Worm (Caenorhabditis elegans): ENCODE measurements around the gene C06G1.1.

The C06G1.1 gene

DNA sequence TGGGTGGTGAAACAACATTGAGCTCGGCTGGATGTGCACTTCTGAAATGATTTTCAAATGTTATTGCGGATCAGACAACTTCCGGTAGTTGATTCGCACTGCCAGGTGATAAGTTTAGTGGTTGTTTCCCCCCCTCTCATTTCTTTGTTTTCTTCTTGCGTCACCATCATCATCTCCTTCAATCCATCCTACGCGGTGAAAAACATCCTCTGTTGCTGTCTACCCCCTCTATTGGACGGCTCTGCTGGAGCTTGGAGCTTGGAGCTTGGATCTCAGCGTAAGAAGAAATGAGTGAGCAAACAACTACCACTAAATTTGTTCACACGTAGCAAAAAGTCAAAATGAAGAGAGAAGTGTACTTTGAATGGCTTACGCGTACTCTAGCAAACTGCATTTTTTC is 8.5 kb downstream of the C06G1.1 start:
- TF ChIP-seq med-1 (GFP tag; optimal IDR thresholded peaks at IDR 0.05; ENCODE audit: insufficient read depth): no peak
- no peak for TF ChIP-seq klf-2 (GFP tag; conservative IDR thresholded peaks at IDR 0.05)
- TF ChIP-seq cog-1 (tag; optimal IDR thresholded peaks at IDR 0.05): no peak
- no peak for TF ChIP-seq ref-1 (GFP tag; conservative IDR thresholded peaks at IDR 0.05)
- TF ChIP-seq flt-1 (GFP tag; IDR thresholded peaks at IDR 0.05): no peak
- no peak for TF ChIP-seq ztf-23 (GFP tag; IDR thresholded peaks at IDR 0.05)
- no peak for TF ChIP-seq ztf-29 (GFP tag; IDR thresholded peaks at IDR 0.05)
- no peak for TF ChIP-seq tab-1 (GFP tag; IDR thresholded peaks at IDR 0.05)
- TF ChIP-seq T22C8.4 (GFP tag; IDR thresholded peaks at IDR 0.05): no peak

DNA sequence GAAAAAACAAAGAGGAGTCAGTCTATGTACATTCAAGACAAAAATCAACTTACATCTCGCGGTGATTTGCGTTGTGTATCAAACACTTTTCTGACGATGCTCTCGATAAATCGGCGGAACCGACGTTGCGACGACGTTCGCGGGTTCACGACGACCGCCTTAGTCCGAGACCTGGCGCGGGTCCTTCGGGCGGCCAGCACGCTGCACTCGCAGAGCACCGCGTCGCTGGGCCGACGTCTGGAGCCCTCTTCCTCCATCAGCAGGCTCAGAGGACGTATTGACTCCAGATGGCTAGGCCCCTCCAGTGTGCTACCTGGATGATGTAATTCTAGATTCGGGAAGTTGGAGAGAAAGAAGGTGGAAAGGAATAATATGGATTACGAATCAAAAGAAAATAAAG is 10.1 kb downstream of the C06G1.1 start:
- no peak for TF ChIP-seq ztf-23 (GFP tag; IDR thresholded peaks at IDR 0.05)
- no peak for TF ChIP-seq ztf-29 (GFP tag; IDR thresholded peaks at IDR 0.05)
- TF ChIP-seq T22C8.4 (GFP tag; IDR thresholded peaks at IDR 0.05): no peak
- no peak for TF ChIP-seq ref-1 (GFP tag; conservative IDR thresholded peaks at IDR 0.05)
- no peak for TF ChIP-seq flt-1 (GFP tag; IDR thresholded peaks at IDR 0.05)
- no peak for TF ChIP-seq med-1 (GFP tag; optimal IDR thresholded peaks at IDR 0.05; ENCODE audit: insufficient read depth)
- no peak for TF ChIP-seq tab-1 (GFP tag; IDR thresholded peaks at IDR 0.05)

DNA sequence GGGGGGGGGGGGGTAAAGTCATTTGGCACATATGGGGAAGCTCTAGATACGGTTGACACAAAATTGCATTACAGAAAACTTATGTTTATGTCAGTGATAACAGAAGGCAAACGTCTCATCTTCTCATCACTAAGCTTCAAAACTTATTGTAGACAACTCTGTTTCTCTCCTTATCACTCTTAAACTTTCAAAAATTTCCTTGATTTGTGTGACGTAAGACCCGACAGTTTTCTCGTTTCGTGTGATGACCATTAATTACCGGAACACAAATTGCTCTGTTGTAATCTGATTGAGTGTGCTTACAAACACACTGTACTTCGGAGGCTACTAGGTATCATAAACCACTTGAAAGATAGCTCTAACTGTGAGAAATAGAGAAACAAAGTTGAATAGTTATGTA is 11.7 kb downstream of the C06G1.1 start:
- TF ChIP-seq T22C8.4 (GFP tag; IDR thresholded peaks at IDR 0.05) (no peak), med-1 (GFP tag; optimal IDR thresholded peaks at IDR 0.05; ENCODE audit: insufficient read depth) (no peak), flt-1 (GFP tag; IDR thresholded peaks at IDR 0.05) (no peak), ztf-23 (GFP tag; IDR thresholded peaks at IDR 0.05) (no peak), klf-2 (GFP tag; conservative IDR thresholded peaks at IDR 0.05) (no peak), ztf-29 (GFP tag; IDR thresholded peaks at IDR 0.05) (no peak), tab-1 (GFP tag; IDR thresholded peaks at IDR 0.05) (no peak), cog-1 (tag; optimal IDR thresholded peaks at IDR 0.05) (no peak)

DNA sequence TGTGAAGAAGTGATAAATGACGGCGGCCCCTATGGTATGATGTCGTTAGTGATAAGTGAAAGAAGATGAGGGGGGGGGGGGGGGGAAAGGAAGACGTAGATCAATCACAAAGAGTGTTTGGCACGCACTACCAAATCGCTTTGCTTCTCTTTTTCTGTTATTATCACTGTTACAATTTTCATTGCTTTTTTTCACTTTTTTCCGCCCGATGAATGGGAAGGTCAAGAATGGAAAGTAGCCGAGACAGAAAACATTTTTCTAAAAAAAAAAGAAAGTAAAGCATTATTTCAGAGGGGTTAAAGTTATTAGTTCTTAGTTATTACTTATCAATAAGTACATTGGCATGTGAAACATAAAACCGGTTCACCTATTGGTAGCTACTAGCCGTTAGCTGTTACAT is 14.1 kb downstream of the C06G1.1 start:
- TF ChIP-seq ztf-23 (GFP tag; IDR thresholded peaks at IDR 0.05): no peak
- no peak for TF ChIP-seq ref-1 (GFP tag; conservative IDR thresholded peaks at IDR 0.05)

DNA sequence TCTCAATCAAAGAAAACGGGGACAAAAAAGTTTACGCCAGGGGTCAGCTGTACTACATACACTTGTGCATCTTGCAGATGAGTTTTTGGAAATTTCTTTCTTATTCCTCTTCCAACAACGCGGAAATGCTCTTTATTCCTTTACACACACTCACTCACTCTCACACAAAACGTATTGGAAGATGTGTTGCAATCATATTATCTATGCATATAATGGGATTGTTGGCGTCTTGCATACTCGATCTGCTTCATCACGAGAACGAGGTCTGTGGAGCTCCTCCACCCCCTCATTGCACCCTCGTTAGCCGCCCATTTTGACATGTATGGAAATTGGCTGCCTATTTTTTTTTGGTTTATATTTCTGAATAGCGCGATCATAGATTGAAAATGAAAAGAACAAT is 15.6 kb downstream of the C06G1.1 start:
- TF ChIP-seq tab-1 (GFP tag; IDR thresholded peaks at IDR 0.05) (no peak), med-1 (GFP tag; optimal IDR thresholded peaks at IDR 0.05; ENCODE audit: insufficient read depth) (no peak), ref-1 (GFP tag; conservative IDR thresholded peaks at IDR 0.05) (no peak), flt-1 (GFP tag; IDR thresholded peaks at IDR 0.05) (no peak), ztf-23 (GFP tag; IDR thresholded peaks at IDR 0.05) (no peak), ztf-29 (GFP tag; IDR thresholded peaks at IDR 0.05) (no peak), T22C8.4 (GFP tag; IDR thresholded peaks at IDR 0.05) (no peak), klf-2 (GFP tag; conservative IDR thresholded peaks at IDR 0.05) (no peak), cog-1 (tag; optimal IDR thresholded peaks at IDR 0.05) (no peak)

DNA sequence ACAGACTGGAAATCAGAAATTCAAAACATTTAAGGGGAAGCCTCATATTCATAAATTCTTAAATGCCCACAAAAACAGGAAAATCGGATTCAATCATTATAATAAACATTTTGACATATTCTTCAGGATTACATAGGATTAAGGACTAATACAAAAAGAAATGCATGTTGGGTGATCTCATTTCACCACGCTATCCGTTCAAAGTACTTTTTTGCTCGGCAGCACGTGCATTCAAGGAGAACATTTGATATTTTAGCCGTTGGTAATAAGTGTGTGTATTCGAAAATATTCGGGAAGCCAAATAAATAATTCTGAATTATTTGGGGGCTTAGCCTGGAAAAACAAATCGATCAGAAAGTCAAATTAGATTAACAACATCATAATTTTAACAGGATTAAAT is 17.4 kb downstream of the C06G1.1 start:
- TF ChIP-seq flt-1 (GFP tag; IDR thresholded peaks at IDR 0.05): no peak
- no peak for TF ChIP-seq T22C8.4 (GFP tag; IDR thresholded peaks at IDR 0.05)
- no peak for TF ChIP-seq ref-1 (GFP tag; conservative IDR thresholded peaks at IDR 0.05)
- TF ChIP-seq ztf-29 (GFP tag; IDR thresholded peaks at IDR 0.05): no peak
- TF ChIP-seq cog-1 (tag; optimal IDR thresholded peaks at IDR 0.05): no peak
- TF ChIP-seq tab-1 (GFP tag; IDR thresholded peaks at IDR 0.05): no peak
- TF ChIP-seq med-1 (GFP tag; optimal IDR thresholded peaks at IDR 0.05; ENCODE audit: insufficient read depth): no peak
- TF ChIP-seq ztf-23 (GFP tag; IDR thresholded peaks at IDR 0.05): no peak
- TF ChIP-seq klf-2 (GFP tag; conservative IDR thresholded peaks at IDR 0.05): no peak

DNA sequence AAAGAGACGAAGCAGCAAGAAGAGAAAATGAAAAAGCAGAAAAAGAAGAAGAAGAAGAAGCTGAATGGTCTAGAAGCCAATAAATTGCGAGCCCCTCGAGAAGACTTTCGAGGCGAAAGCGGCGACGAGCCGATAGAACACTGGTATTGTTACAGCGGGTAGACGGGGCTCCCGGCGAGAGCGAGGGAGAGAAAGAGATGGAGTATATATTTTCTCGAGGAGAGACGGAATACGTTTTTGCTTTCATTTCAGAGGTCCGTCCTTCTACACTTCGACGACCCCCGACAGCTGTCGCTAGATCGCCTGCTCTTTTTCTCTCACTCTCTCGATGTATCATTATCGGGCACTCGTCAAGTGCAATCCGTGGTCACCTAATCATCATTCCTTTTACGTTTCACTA is 22.1 kb downstream of the C06G1.1 start:
- TF ChIP-seq ref-1 (GFP tag; conservative IDR thresholded peaks at IDR 0.05): no peak
- TF ChIP-seq ztf-29 (GFP tag; IDR thresholded peaks at IDR 0.05): no peak
- no peak for TF ChIP-seq ztf-23 (GFP tag; IDR thresholded peaks at IDR 0.05)
- no peak; the same call in 1 of the 2 replicates for TF ChIP-seq flt-1 (GFP tag; IDR thresholded peaks at IDR 0.05)
- no peak for TF ChIP-seq tab-1 (GFP tag; IDR thresholded peaks at IDR 0.05)
- no peak for TF ChIP-seq med-1 (GFP tag; optimal IDR thresholded peaks at IDR 0.05; ENCODE audit: insufficient read depth)
- no peak for TF ChIP-seq klf-2 (GFP tag; conservative IDR thresholded peaks at IDR 0.05)
- TF ChIP-seq T22C8.4 (GFP tag; IDR thresholded peaks at IDR 0.05): no peak
- TF ChIP-seq cog-1 (tag; optimal IDR thresholded peaks at IDR 0.05): no peak

DNA sequence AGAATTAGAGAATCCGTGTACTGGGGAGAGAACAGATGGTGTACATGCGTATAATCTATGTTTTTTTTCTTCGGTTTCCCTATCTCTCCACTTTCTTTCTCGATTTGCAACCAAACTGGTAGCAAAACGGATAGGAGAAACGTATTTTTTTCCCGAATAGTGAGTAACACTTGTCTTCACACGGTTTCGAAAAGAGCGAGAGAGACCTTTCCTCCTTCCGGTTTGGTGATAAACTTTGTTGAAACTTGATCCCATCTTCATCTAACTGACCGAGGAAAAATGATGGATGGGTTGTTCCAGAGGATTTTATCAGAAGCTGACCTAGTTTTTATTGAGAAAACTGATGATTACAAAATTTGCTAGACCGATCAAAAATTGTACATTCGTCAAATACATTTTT is 25.2 kb downstream of the C06G1.1 start:
- TF ChIP-seq ztf-29 (GFP tag; IDR thresholded peaks at IDR 0.05) (no peak), klf-2 (GFP tag; conservative IDR thresholded peaks at IDR 0.05) (no peak), ztf-23 (GFP tag; IDR thresholded peaks at IDR 0.05) (no peak), cog-1 (tag; optimal IDR thresholded peaks at IDR 0.05) (no peak), ref-1 (GFP tag; conservative IDR thresholded peaks at IDR 0.05) (no peak), flt-1 (GFP tag; IDR thresholded peaks at IDR 0.05) (no peak), T22C8.4 (GFP tag; IDR thresholded peaks at IDR 0.05) (no peak), tab-1 (GFP tag; IDR thresholded peaks at IDR 0.05) (no peak), med-1 (GFP tag; optimal IDR thresholded peaks at IDR 0.05; ENCODE audit: insufficient read depth) (no peak)

DNA sequence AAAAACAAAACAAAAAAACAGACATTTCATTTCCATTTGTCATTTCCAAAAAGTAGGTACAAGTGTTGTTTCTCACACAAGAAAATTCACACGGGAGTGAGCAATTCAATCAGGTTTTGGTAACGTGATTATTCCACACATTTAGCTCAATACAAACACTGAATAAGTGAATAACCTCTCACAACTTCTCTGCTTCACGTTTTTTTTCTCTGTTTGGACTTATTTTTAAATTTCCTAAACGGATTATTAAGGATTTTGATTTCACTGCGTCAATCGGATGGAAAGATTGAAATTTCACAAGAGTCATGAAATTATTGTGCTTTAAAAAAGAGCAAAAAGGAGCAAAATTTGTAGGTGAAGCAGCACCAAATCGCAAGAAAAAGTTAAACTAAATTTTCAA is 27.1 kb downstream of the C06G1.1 start:
- no peak for TF ChIP-seq cog-1 (tag; optimal IDR thresholded peaks at IDR 0.05)
- no peak for TF ChIP-seq T22C8.4 (GFP tag; IDR thresholded peaks at IDR 0.05)
- no peak for TF ChIP-seq tab-1 (GFP tag; IDR thresholded peaks at IDR 0.05)
- TF ChIP-seq ref-1 (GFP tag; conservative IDR thresholded peaks at IDR 0.05): no peak
- TF ChIP-seq klf-2 (GFP tag; conservative IDR thresholded peaks at IDR 0.05): no peak
- no peak for TF ChIP-seq med-1 (GFP tag; optimal IDR thresholded peaks at IDR 0.05; ENCODE audit: insufficient read depth)
- no peak for TF ChIP-seq ztf-29 (GFP tag; IDR thresholded peaks at IDR 0.05)
- TF ChIP-seq ztf-23 (GFP tag; IDR thresholded peaks at IDR 0.05): no peak

DNA sequence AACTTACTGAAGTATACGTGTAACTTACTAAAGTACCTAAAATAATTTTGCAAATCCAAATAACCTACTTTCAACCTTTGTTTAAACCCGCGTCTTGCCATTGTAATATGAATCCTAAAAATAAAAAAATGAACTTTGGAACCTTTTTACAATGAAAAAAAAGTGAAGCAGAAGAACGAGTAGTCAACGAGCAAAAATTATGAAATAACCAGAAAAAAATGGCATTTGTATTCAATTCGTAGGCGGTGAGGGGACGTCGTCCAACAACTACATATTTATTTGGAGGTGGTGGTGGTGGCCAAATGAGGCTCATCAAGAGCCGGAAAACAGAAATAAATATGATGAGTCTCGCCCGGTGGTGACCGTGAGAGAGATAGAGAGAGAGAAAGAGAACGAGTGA is 29.6 kb downstream of the C06G1.1 start, which contains the start of gene F43B10.1:
Gene F43B10.1 (minus strand): TSS at position 101 of the 400 bp plus-strand sequence.
- TF ChIP-seq cog-1 (tag; optimal IDR thresholded peaks at IDR 0.05): no peak
- no peak for TF ChIP-seq tab-1 (GFP tag; IDR thresholded peaks at IDR 0.05)
- no peak for TF ChIP-seq ztf-29 (GFP tag; IDR thresholded peaks at IDR 0.05)
- no peak for TF ChIP-seq ref-1 (GFP tag; conservative IDR thresholded peaks at IDR 0.05)
- no peak for TF ChIP-seq klf-2 (GFP tag; conservative IDR thresholded peaks at IDR 0.05)
- no peak for TF ChIP-seq T22C8.4 (GFP tag; IDR thresholded peaks at IDR 0.05)
- TF ChIP-seq flt-1 (GFP tag; IDR thresholded peaks at IDR 0.05): no peak
- TF ChIP-seq ztf-23 (GFP tag; IDR thresholded peaks at IDR 0.05): no peak
- no peak for TF ChIP-seq med-1 (GFP tag; optimal IDR thresholded peaks at IDR 0.05; ENCODE audit: insufficient read depth)
